Fruit fly (Drosophila melanogaster): Measurements from ENCODE around the gene CG31141.

The CG31141 gene

DNA sequence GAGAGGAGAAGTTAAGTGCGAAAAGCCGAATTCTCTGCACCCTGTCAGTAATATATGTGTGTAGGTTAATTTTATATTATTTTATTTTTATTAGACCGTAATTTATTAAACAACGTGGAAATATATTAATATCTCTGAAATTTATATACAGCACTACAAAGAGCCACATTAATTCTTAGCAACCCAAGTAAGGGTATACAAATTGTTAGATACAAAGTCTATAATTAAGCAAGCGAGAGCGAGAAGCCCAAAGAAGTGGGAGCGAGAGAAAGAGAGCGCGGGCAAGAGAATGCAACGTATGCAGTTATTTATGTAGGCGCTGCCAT lies 36.0 kb upstream of the CG31141 start:
- TF ChIP-seq sage (GFP tag; optimal IDR thresholded peaks at IDR 0.05) (peak; percentile 87), woc (GFP tag; optimal IDR thresholded peaks at IDR 0.05) (peak; percentile 52), br (GFP tag; optimal IDR thresholded peaks at IDR 0.05) (peak; percentile 63), Dfd (GFP tag; optimal IDR thresholded peaks at IDR 0.05) (no peak), Hr78 (GFP tag; optimal IDR thresholded peaks at IDR 0.05) (no peak), dl (GFP tag; optimal IDR thresholded peaks at IDR 0.05; ENCODE audit: insufficient read depth in 1 of 2, partially characterized antibody in 2 of 2) (no peak), GATAd (GFP tag; optimal IDR thresholded peaks at IDR 0.05) (no peak), brk (GFP tag; optimal IDR thresholded peaks at IDR 0.05) (peak; percentile 73), Myc (optimal IDR thresholded peaks at IDR 0.05) (no peak), tai (GFP tag; optimal IDR thresholded peaks at IDR 0.05) (peak; percentile 54), Vsx2 (GFP tag; optimal IDR thresholded peaks at IDR 0.05; ENCODE audit: partially characterized antibody) (no peak), CrebA (GFP tag; optimal IDR thresholded peaks at IDR 0.05; ENCODE audit: borderline replicate concordance) (peak; percentile 69), dsf (GFP tag; optimal IDR thresholded peaks at IDR 0.05; ENCODE audit: borderline replicate concordance) (no peak), foxo (GFP tag; optimal IDR thresholded peaks at IDR 0.05) (peak in 1 of 2 experiments; percentile 88), fru (GFP tag; optimal IDR thresholded peaks at IDR 0.05) (peak; percentile 87), lola (GFP tag; optimal IDR thresholded peaks at IDR 0.05) (no peak), usp (GFP tag; optimal IDR thresholded peaks at IDR 0.05) (no peak), dmrt93B (GFP tag; optimal IDR thresholded peaks at IDR 0.05) (peak; percentile 77), CG32264 (GFP tag; optimal IDR thresholded peaks at IDR 0.05) (peak; percentile 43), Dif (GFP tag; optimal IDR thresholded peaks at IDR 0.05; ENCODE audit: partially characterized antibody) (no peak), N (GFP tag; optimal IDR thresholded peaks at IDR 0.05) (no peak), h (GFP tag; optimal IDR thresholded peaks at IDR 0.05) (peak; percentile 90), rgr (GFP tag; optimal IDR thresholded peaks at IDR 0.05) (peak; percentile 91), CG9705 (GFP tag; optimal IDR thresholded peaks at IDR 0.05) (no peak), HLH106 (tag; optimal IDR thresholded peaks at IDR 0.05) (peak; percentile 87), Abd-B (GFP tag; optimal IDR thresholded peaks at IDR 0.05) (no peak), OdsH (GFP tag; optimal IDR thresholded peaks at IDR 0.05) (peak; percentile 88), pan (optimal IDR thresholded peaks at IDR 0.05) (no peak), jim (GFP tag; optimal IDR thresholded peaks at IDR 0.05) (no peak), Sp1 (GFP tag; optimal IDR thresholded peaks at IDR 0.05) (peak; percentile 87), Hnf4 (GFP tag; optimal IDR thresholded peaks at IDR 0.05) (peak; percentile 78), Hr83 (GFP tag; optimal IDR thresholded peaks at IDR 0.05; ENCODE audit: poor library complexity, severe bottlenecking) (no peak), Jra (GFP tag; optimal IDR thresholded peaks at IDR 0.05) (no peak), Mio (GFP tag; optimal IDR thresholded peaks at IDR 0.05) (no peak), ey (GFP tag; optimal IDR thresholded peaks at IDR 0.05) (peak; percentile 77), sv (GFP tag; optimal IDR thresholded peaks at IDR 0.05) (peak; percentile 78), Rel (GFP tag; optimal IDR thresholded peaks at IDR 0.05) (peak; percentile 71), Rel (tag; optimal IDR thresholded peaks at IDR 0.05) (peak; percentile 29), psq (GFP tag; optimal IDR thresholded peaks at IDR 0.05) (peak; percentile 89)

- no peak for TF ChIP-seq Jra (GFP tag; optimal IDR thresholded peaks at IDR 0.05)
- no peak for TF ChIP-seq foxo (GFP tag; optimal IDR thresholded peaks at IDR 0.05)
- no peak for TF ChIP-seq usp (GFP tag; optimal IDR thresholded peaks at IDR 0.05)
- TF ChIP-seq GATAd (GFP tag; optimal IDR thresholded peaks at IDR 0.05): no peak
Observed at dm6 chr3R:23887572-23887971, 35.5 kb upstream of the CG31141 start.

Measured in whole organism, wandering third instar larva.